Worm (Caenorhabditis elegans) whole organism, L4 larva: ENCODE data around the gene F53G2.2.

Source experiments
- F44E2.7 ChIP-seq: fragments of 200-800 bp; sonication (Bioruptor generic); IDR thresholded peaks from 2 replicates; pipeline ENCODE4 v2.1.2; 2022; ENCODE audit warnings: missing genetic modification characterization, missing compliant biosample characterization
- F49E8.2 ChIP-seq: sonication (generic microtip); optimal IDR thresholded peaks from 2 replicates; lab custom pipeline; 2016; ENCODE audit warnings: missing compliant biosample characterization, mild to moderate bottlenecking, missing genetic modification characterization, borderline replicate concordance
- Y5F2A.4 ChIP-seq: fragments of 200-800 bp; sonication (Bioruptor generic); optimal IDR thresholded peaks from 2 replicates; lab custom pipeline; 2018; ENCODE audit warnings: mild to moderate bottlenecking, missing genetic modification characterization, missing compliant biosample characterization
- ZK546.5 ChIP-seq, 2 experiments: sonication (generic microtip); optimal IDR thresholded peaks; 2 replicates each; lab custom pipeline; 2017; ENCODE audit warnings: missing biosample characterization in 2 of 2, missing genetic modification characterization in 2 of 2
- aha-1 ChIP-seq: fragments of 150-350 bp; peaks from one replicate; lab custom pipeline; 2014; ENCODE audit warnings: missing biosample characterization, missing genetic modification characterization
- arid-1 ChIP-seq: fragments of 200-800 bp; sonication (Bioruptor generic); conservative IDR thresholded peaks from 2 replicates; pipeline ENCODE4 v1.3.6; 2022; ENCODE audit warnings: missing genetic modification reagents, missing genetic modification characterization, missing compliant biosample characterization
- ceh-20 ChIP-seq: fragments of 200-800 bp; sonication (Bioruptor generic); IDR thresholded peaks from 2 replicates; pipeline ENCODE4 v1.3.6; 2022; ENCODE audit warnings: missing genetic modification reagents, missing genetic modification characterization, missing compliant biosample characterization
- ceh-62 ChIP-seq: sonication (generic microtip); optimal IDR thresholded peaks from 2 replicates; lab custom pipeline; 2017; ENCODE audit warnings: missing biosample characterization, missing genetic modification characterization
- ctbp-1 ChIP-seq: fragments of 200-800 bp; sonication (Bioruptor generic); IDR thresholded peaks from 2 replicates; pipeline ENCODE4 v1.3.6; 2022; ENCODE audit warnings: missing genetic modification reagents, missing genetic modification characterization, missing compliant biosample characterization
- dmd-6 ChIP-seq: fragments of 200-800 bp; sonication (Bioruptor generic); IDR thresholded peaks from 2 replicates; pipeline ENCODE4 v1.3.6; 2022; ENCODE audit warnings: missing genetic modification reagents, missing genetic modification characterization, missing compliant biosample characterization
- dpl-1 ChIP-seq: fragments of 150-350 bp; optimal IDR thresholded peaks from 2 replicates; lab custom pipeline; 2014; ENCODE audit warnings: missing biosample characterization, missing genetic modification reagents, missing genetic modification characterization
- egl-43 ChIP-seq: fragments of 200-800 bp; sonication (Bioruptor generic); IDR thresholded peaks from 2 replicates; pipeline ENCODE4 v1.3.6; 2022; ENCODE audit warnings: missing genetic modification reagents, missing genetic modification characterization, missing compliant biosample characterization
- fos-1 ChIP-seq: fragments of 150-350 bp; optimal IDR thresholded peaks from 2 replicates; lab custom pipeline; 2014; ENCODE audit warnings: missing biosample characterization, missing genetic modification characterization
- lin-13 ChIP-seq: fragments of 150-350 bp; optimal IDR thresholded peaks from 2 replicates; lab custom pipeline; 2014; ENCODE audit warnings: missing biosample characterization, missing genetic modification reagents, missing genetic modification characterization
- lin-29 ChIP-seq: fragments of 200-800 bp; sonication (Bioruptor generic); IDR thresholded peaks from 2 replicates; pipeline ENCODE4 v1.3.6; 2022; ENCODE audit warnings: missing genetic modification reagents, missing genetic modification characterization, missing compliant biosample characterization
- lin-38 ChIP-seq: fragments of 200-800 bp; sonication (Bioruptor generic); IDR thresholded peaks from 2 replicates; pipeline ENCODE4 v1.3.6; 2022; ENCODE audit warnings: missing genetic modification reagents, missing genetic modification characterization, missing compliant biosample characterization
- lsy-2 ChIP-seq, 2 experiments: fragments of 150-350 bp in 1 of 2; sonication (generic microtip) in 1 of 2; optimal IDR thresholded peaks; 2 replicates each; lab custom pipeline; 2014 to 2017; ENCODE audit warnings: missing biosample characterization in 2 of 2, missing genetic modification characterization in 2 of 2
- madf-5 ChIP-seq, 2 experiments: fragments of 200-800 bp; sonication (Bioruptor generic); IDR thresholded peaks; 2 replicates each; pipeline ENCODE4 v1.3.6; 2022; ENCODE audit warnings: missing compliant biosample characterization in 2 of 2, missing genetic modification characterization in 2 of 2
- mdl-1 ChIP-seq, 2 experiments: fragments of 150-350 bp in 1 of 2; sonication (generic microtip) in 1 of 2; optimal IDR thresholded peaks; 2 replicates each; lab custom pipeline; 2014 to 2017; ENCODE audit warnings: missing biosample characterization in 2 of 2, missing genetic modification characterization in 2 of 2
- mxl-2 ChIP-seq: fragments of 200-800 bp; sonication (Bioruptor generic); conservative IDR thresholded peaks from 2 replicates; pipeline ENCODE4 v1.3.6; 2022; ENCODE audit warnings: missing genetic modification reagents, missing genetic modification characterization, missing compliant biosample characterization
- mxl-3 ChIP-seq: fragments of 200-800 bp; sonication (Bioruptor generic); optimal IDR thresholded peaks from 2 replicates; lab custom pipeline; 2018; ENCODE audit warnings: mild to moderate bottlenecking, missing genetic modification characterization, missing compliant biosample characterization
- nhr-102 ChIP-seq: sonication (generic microtip); optimal IDR thresholded peaks from 2 replicates; lab custom pipeline; 2016; ENCODE audit warnings: mild to moderate bottlenecking, missing genetic modification characterization, moderate library complexity, missing compliant biosample characterization
- nhr-237 ChIP-seq: sonication (generic microtip); optimal IDR thresholded peaks from 2 replicates; lab custom pipeline; 2017; ENCODE audit warnings: missing biosample characterization, missing genetic modification characterization
- nhr-42 ChIP-seq: fragments of 200-800 bp; sonication (Bioruptor generic); IDR thresholded peaks from 2 replicates; pipeline ENCODE4 v1.3.6; 2022; ENCODE audit warnings: missing genetic modification characterization, missing compliant biosample characterization
- nhr-48 ChIP-seq: sonication (generic microtip); optimal IDR thresholded peaks from 2 replicates; lab custom pipeline; 2016; ENCODE audit warnings: mild to moderate bottlenecking, missing genetic modification characterization, missing compliant biosample characterization
- nhr-6 ChIP-seq: fragments of 150-350 bp; optimal IDR thresholded peaks from 2 replicates; lab custom pipeline; 2014; ENCODE audit warnings: missing biosample characterization, missing genetic modification characterization
- nhr-76 ChIP-seq: fragments of 150-350 bp; optimal IDR thresholded peaks from 2 replicates; lab custom pipeline; 2014; ENCODE audit warnings: missing biosample characterization, missing genetic modification characterization
- nhr-77 ChIP-seq: fragments of 150-350 bp; optimal IDR thresholded peaks from 2 replicates; lab custom pipeline; 2014; ENCODE audit warnings: missing biosample characterization, missing genetic modification characterization
- rbr-2 ChIP-seq: sonication (generic microtip); optimal IDR thresholded peaks from 2 replicates; lab custom pipeline; 2016; ENCODE audit warnings: missing genotype, missing genetic modification characterization, missing compliant biosample characterization
- sdz-12 ChIP-seq: fragments of 200-800 bp; sonication (Bioruptor generic); optimal IDR thresholded peaks from 2 replicates; lab custom pipeline; 2018; ENCODE audit warnings: mild to moderate bottlenecking, missing genetic modification characterization, missing compliant biosample characterization
- tra-1 ChIP-seq: fragments of 200-800 bp; sonication (Bioruptor generic); IDR thresholded peaks from 2 replicates; pipeline ENCODE4 v1.3.6; 2022; ENCODE audit warnings: missing genetic modification reagents, missing genetic modification characterization, missing compliant biosample characterization
- unc-130 ChIP-seq: sonication (generic microtip); optimal IDR thresholded peaks from 2 replicates; lab custom pipeline; 2016; ENCODE audit warnings: missing genetic modification reagents, missing genetic modification characterization, missing compliant biosample characterization
- unc-39 ChIP-seq: sonication (generic microtip); optimal IDR thresholded peaks from 2 replicates; lab custom pipeline; 2017; ENCODE audit warnings: missing biosample characterization, missing genetic modification characterization
- unc-62 ChIP-seq, 3 experiments: fragments of 150-350 bp in 1 of 3; sonication (generic microtip); optimal IDR thresholded peaks in 2 of 3; peaks in 1 of 3; 1 replicate in 1 of 3; 2 replicates in 2 of 3; lab custom pipeline; 2014 to 2017; ENCODE audit warnings: missing biosample characterization in 3 of 3, missing genetic modification characterization in 3 of 3, missing genetic modification reagents in 3 of 3, missing genotype in 1 of 3
- zag-1 ChIP-seq: fragments of 150-350 bp; optimal IDR thresholded peaks from 2 replicates; lab custom pipeline; 2014; ENCODE audit warnings: missing biosample characterization, missing genetic modification characterization
- zfp-2 ChIP-seq: sonication (generic microtip); optimal IDR thresholded peaks from 2 replicates; lab custom pipeline; 2016; ENCODE audit warnings: mild to moderate bottlenecking, missing genetic modification characterization, missing compliant biosample characterization

F53G2.2 gene

DNA sequence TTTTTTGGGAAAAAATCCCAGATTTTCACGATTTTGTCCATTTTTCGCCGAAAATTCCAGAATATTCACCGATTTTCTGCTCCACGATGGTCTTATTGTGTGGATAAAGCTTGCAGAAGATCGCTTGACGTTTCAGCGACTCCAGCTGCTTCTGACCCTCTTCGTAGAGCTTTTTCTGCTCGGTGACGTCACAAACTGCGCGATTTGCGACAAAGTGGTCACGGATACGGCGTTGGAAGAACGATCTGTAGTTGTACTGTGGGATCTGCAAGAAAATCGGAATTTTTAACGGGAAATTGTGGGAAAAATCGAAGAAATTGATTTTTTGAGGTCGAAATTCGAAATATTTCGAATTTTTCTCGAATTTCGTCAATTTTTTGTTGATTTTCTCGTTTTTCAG is 3.2 kb upstream of the F53G2.2 start, which contains the start of gene mnat-1:
mnat-1 (minus strand) TSS at position 101 of the 400 bp plus-strand sequence.
- TF ChIP-seq nhr-42 (GFP tag; lab: Robert Waterston, UW) (no peak), zag-1 (tag; lab: Kevin White, UChicago) (no peak), nhr-6 (tag; lab: Kevin White, UChicago) (no peak), ZK546.5 (tag; optimal IDR thresholded peaks at IDR 0.05; lab: Kevin White, UChicago) (no peak), egl-43 (no peak), tra-1 (GFP tag; lab: Robert Waterston, UW) (no peak), mdl-1 (tag; optimal IDR thresholded peaks at IDR 0.05; lab: Kevin White, UChicago) (no peak), arid-1 (no peak), lsy-2 (tag; optimal IDR thresholded peaks at IDR 0.05; lab: Kevin White, UChicago) (no peak), nhr-48 (tag; lab: Kevin White, UChicago) (no peak), Y5F2A.4 (GFP tag; lab: Kevin White, UChicago) (no peak), ceh-62 (tag; lab: Kevin White, UChicago) (no peak), mxl-3 (GFP tag; lab: Kevin White, UChicago) (no peak), nhr-76 (tag; lab: Kevin White, UChicago) (no peak), dpl-1 (GFP tag; lab: Kevin White, UChicago) (no peak), unc-39 (tag; lab: Kevin White, UChicago) (no peak), nhr-237 (tag; lab: Kevin White, UChicago) (no peak), sdz-12 (GFP tag; lab: Kevin White, UChicago) (no peak)
- TF ChIP-seq, all 104 proteins: peak for 0

DNA sequence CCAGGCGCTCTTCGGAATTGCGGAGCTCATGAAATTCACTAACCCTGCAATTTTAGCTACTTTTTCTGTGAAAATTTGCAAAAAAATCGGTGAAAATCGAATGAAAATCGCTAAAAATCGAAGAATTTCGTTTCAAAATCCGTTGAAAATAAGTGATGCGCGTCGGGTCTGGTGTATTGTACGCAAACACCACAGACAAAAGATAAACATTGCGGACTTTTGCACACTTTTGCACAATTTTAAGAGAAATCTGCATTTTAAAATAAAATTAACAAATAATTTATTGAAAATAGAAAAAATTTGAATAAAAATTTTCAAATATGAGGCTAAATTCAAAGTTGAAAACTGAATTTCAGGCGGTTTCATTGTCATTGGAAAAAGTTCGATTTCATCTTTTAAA is 2.7 kb upstream of the F53G2.2 start, which contains the start of gene F53G2.12:
F53G2.12 (minus strand) TSS at position 44 of the 400 bp plus-strand sequence.
- TF ChIP-seq lin-38 (GFP tag; lab: Robert Waterston, UW) (peak; percentile 45), unc-130 (peak; percentile 10), dmd-6 (GFP tag; lab: Robert Waterston, UW) (no peak), nhr-102 (no peak), nhr-76 (tag; lab: Kevin White, UChicago) (no peak), dpl-1 (GFP tag; lab: Kevin White, UChicago) (peak; percentile 30)

DNA sequence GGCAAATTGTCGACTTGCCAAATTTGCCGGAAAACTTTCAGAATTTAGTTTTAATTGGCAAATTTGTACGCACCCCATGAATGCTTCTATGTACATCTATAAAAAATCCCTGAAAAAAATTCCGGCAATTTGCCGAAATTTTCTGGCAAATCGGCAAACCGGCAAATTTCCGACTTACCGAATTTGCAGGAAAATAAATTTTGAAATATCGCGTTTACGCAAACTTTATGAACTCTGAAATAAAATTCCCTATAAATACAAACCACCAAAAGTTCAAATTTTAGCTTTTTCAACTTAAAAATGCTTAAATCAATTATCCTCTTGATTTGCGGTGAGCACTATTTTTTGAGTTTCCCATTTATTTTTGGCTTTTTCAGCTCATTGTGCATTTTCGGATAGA is 1.6 kb upstream of the F53G2.2 start, which contains the start of gene F53G2.3:
F53G2.3 (plus strand) TSS at position 301 of the 400 bp plus-strand sequence.
- no peak for TF ChIP-seq nhr-6 (tag; lab: Kevin White, UChicago)
- TF ChIP-seq F44E2.7 (GFP tag; lab: Robert Waterston, UW) = no peak
- no peak for TF ChIP-seq mxl-2
- no peak for TF ChIP-seq aha-1 (tag; lab: Kevin White, UChicago)
- TF ChIP-seq dmd-6 (GFP tag; lab: Robert Waterston, UW) = no peak
- TF ChIP-seq nhr-77 (tag; lab: Kevin White, UChicago) = no peak
- TF ChIP-seq nhr-237 (tag; lab: Kevin White, UChicago) = no peak
- TF ChIP-seq unc-130 = no peak
- TF ChIP-seq ZK546.5 (tag; optimal IDR thresholded peaks at IDR 0.05; lab: Kevin White, UChicago) = no peak
- TF ChIP-seq, all 104 proteins: peak for 0

DNA sequence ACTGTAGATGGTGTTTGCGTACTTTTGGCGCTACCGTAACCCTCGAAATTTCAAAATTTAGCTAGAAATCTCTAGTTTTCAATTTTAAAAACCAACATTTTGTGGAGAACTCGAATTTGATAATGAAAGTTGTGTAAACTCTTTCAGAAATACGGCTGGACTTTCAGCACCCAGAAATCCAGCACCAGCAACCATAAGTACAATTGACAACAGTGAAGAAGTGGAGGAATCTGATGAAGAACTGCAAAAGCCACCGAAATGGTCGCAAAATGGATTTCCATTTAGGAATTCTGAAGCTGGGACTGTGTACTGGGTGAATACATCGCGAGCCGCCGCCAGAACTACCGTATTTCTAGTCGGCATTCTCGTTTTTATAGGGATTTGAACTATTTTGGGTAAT is 1.8 kb downstream of the F53G2.2 start, which contains the start of gene F53G2.13:
F53G2.13 (plus strand) TSS at position 301 of the 400 bp plus-strand sequence.
- TF ChIP-seq Y5F2A.4 (GFP tag; lab: Kevin White, UChicago) = no peak
- peak in 1 of 2 experiments; percentile 55 for TF ChIP-seq unc-62 (GFP tag; optimal IDR thresholded peaks at IDR 0.05 in 1 of 2; lab: Kevin White, UChicago)
- no peak for TF ChIP-seq unc-62 (tag; optimal IDR thresholded peaks at IDR 0.05; lab: Kevin White, UChicago)
- TF ChIP-seq lin-29 = no peak
- TF ChIP-seq lin-13 (GFP tag; lab: Kevin White, UChicago) = no peak
- TF ChIP-seq rbr-2 (tag; lab: Kevin White, UChicago) = no peak
- no peak for TF ChIP-seq F49E8.2
- no peak for TF ChIP-seq madf-5 (GFP tag; IDR thresholded peaks at IDR 0.05; lab: Robert Waterston, UW)

DNA sequence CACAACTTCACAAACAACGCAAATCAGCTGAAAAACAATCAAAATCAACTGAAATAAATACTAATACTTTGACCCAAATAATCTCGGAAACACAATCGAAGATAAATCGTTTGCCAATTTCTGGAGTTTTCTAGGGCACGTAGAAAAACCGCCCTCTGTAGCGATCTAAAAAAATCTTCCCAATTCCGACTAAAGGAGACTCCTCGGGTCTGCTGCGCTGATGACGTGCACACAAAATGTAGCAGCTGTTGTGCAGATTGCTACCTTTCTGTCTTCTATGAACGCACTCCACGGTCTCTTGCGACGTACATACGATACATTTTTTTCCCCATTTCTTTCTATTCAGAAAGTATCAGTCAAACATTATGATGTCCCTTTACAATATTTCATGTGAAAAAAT is 6.7 kb downstream of the F53G2.2 start, which contains the start of gene F53G2.1:
F53G2.1 (plus strand) TSS at position 301 of the 400 bp plus-strand sequence.
- TF ChIP-seq F49E8.2 (no peak), fos-1 (tag; lab: Kevin White, UChicago) (no peak), tra-1 (GFP tag; lab: Robert Waterston, UW) (no peak), zfp-2 (tag; lab: Kevin White, UChicago) (no peak), ctbp-1 (no peak), ceh-20 (no peak)
